Fruit fly (Drosophila melanogaster): ENCODE measurements around the gene CG14362.

CG14362 gene

dm6 chr3R:13840956-13841355 lies 14.3 kb downstream of the CG14362 start:
- no peak for TF ChIP-seq insv (optimal IDR thresholded peaks at IDR 0.05)

- TF ChIP-seq h (optimal IDR thresholded peaks at IDR 0.05) (no peak), Sin3A (optimal IDR thresholded peaks at IDR 0.05) (no peak), psq (optimal IDR thresholded peaks at IDR 0.05) (no peak), ttk (optimal IDR thresholded peaks at IDR 0.05) (no peak), Myc (optimal IDR thresholded peaks at IDR 0.05) (no peak), insv (optimal IDR thresholded peaks at IDR 0.05) (no peak)
Measured at dm6 chr3R:13839883-13840412, 15.3 kb downstream of the CG14362 start, which contains the start of gene CG31495. Gene CG31495, minus strand, starts transcription at chr3R:13839934.

- TF ChIP-seq psq (optimal IDR thresholded peaks at IDR 0.05) = no peak
- TF ChIP-seq insv (optimal IDR thresholded peaks at IDR 0.05) = no peak
- no peak for TF ChIP-seq Sin3A (optimal IDR thresholded peaks at IDR 0.05)
- no peak for TF ChIP-seq ttk (optimal IDR thresholded peaks at IDR 0.05)
- no peak for TF ChIP-seq Myc (optimal IDR thresholded peaks at IDR 0.05)
- no peak for TF ChIP-seq h (optimal IDR thresholded peaks at IDR 0.05)
Measured at dm6 chr3R:13837807-13838206, 17.4 kb downstream of the CG14362 start, which contains the start of gene Nsf2. Gene Nsf2, minus strand, starts transcription at chr3R:13837991.

dm6 chr3R:13834551-13834950 lies 20.7 kb downstream of the CG14362 start:
- no peak for TF ChIP-seq ttk (optimal IDR thresholded peaks at IDR 0.05)
- no peak for TF ChIP-seq insv (optimal IDR thresholded peaks at IDR 0.05)
- no peak for TF ChIP-seq Myc (optimal IDR thresholded peaks at IDR 0.05)
- no peak for TF ChIP-seq psq (optimal IDR thresholded peaks at IDR 0.05)
- TF ChIP-seq Sin3A (optimal IDR thresholded peaks at IDR 0.05) = no peak
- TF ChIP-seq h (optimal IDR thresholded peaks at IDR 0.05) = no peak

- no peak for TF ChIP-seq Myc (optimal IDR thresholded peaks at IDR 0.05)
- no peak for TF ChIP-seq insv (optimal IDR thresholded peaks at IDR 0.05)
- no peak for TF ChIP-seq psq (optimal IDR thresholded peaks at IDR 0.05)
- TF ChIP-seq Sin3A (optimal IDR thresholded peaks at IDR 0.05) = no peak
- TF ChIP-seq ttk (optimal IDR thresholded peaks at IDR 0.05) = no peak
- TF ChIP-seq h (optimal IDR thresholded peaks at IDR 0.05) = no peak
Measured at dm6 chr3R:13833515-13833914, 21.7 kb downstream of the CG14362 start.

- TF ChIP-seq Sin3A (optimal IDR thresholded peaks at IDR 0.05) (no peak), insv (optimal IDR thresholded peaks at IDR 0.05) (no peak), Myc (optimal IDR thresholded peaks at IDR 0.05) (no peak), ttk (optimal IDR thresholded peaks at IDR 0.05) (no peak)
Measured at dm6 chr3R:13832950-13833349, 22.3 kb downstream of the CG14362 start.

dm6 chr3R:13831596-13832119 lies 23.6 kb downstream of the CG14362 start:
- TF ChIP-seq Sin3A (optimal IDR thresholded peaks at IDR 0.05) = no peak
- no peak for TF ChIP-seq insv (optimal IDR thresholded peaks at IDR 0.05)
- TF ChIP-seq psq (optimal IDR thresholded peaks at IDR 0.05) = no peak
- TF ChIP-seq ttk (optimal IDR thresholded peaks at IDR 0.05) = no peak
- no peak for TF ChIP-seq Myc (optimal IDR thresholded peaks at IDR 0.05)
- no peak for TF ChIP-seq h (optimal IDR thresholded peaks at IDR 0.05)

- TF ChIP-seq Sin3A (optimal IDR thresholded peaks at IDR 0.05) = no peak
- TF ChIP-seq psq (optimal IDR thresholded peaks at IDR 0.05) = no peak
- TF ChIP-seq insv (optimal IDR thresholded peaks at IDR 0.05) = no peak
- no peak for TF ChIP-seq h (optimal IDR thresholded peaks at IDR 0.05)
- no peak for TF ChIP-seq Myc (optimal IDR thresholded peaks at IDR 0.05)
- no peak for TF ChIP-seq ttk (optimal IDR thresholded peaks at IDR 0.05)
Measured at dm6 chr3R:13831042-13831441, 24.2 kb downstream of the CG14362 start.

dm6 chr3R:13827953-13828922 lies 27.0 kb downstream of the CG14362 start, which contains the start of gene Mst87F:
Gene Mst87F, minus strand, starts transcription at chr3R:13828008.
- TF ChIP-seq insv (optimal IDR thresholded peaks at IDR 0.05) (no peak), psq (optimal IDR thresholded peaks at IDR 0.05) (no peak), ttk (optimal IDR thresholded peaks at IDR 0.05) (no peak), Sin3A (optimal IDR thresholded peaks at IDR 0.05) (no peak), Myc (optimal IDR thresholded peaks at IDR 0.05) (no peak), h (optimal IDR thresholded peaks at IDR 0.05) (no peak)

- TF ChIP-seq h (optimal IDR thresholded peaks at IDR 0.05) (no peak), Sin3A (optimal IDR thresholded peaks at IDR 0.05) (no peak), Myc (optimal IDR thresholded peaks at IDR 0.05) (no peak), ttk (optimal IDR thresholded peaks at IDR 0.05) (no peak), psq (optimal IDR thresholded peaks at IDR 0.05) (no peak)
Measured at dm6 chr3R:13822602-13823220, 32.5 kb downstream of the CG14362 start.

- no peak for TF ChIP-seq insv (optimal IDR thresholded peaks at IDR 0.05)
- TF ChIP-seq ttk (optimal IDR thresholded peaks at IDR 0.05) = no peak
- TF ChIP-seq Myc (optimal IDR thresholded peaks at IDR 0.05) = no peak
- no peak for TF ChIP-seq Sin3A (optimal IDR thresholded peaks at IDR 0.05)
- TF ChIP-seq psq (optimal IDR thresholded peaks at IDR 0.05) = no peak
- TF ChIP-seq h (optimal IDR thresholded peaks at IDR 0.05) = no peak
Measured at dm6 chr3R:13820483-13820882, 34.8 kb downstream of the CG14362 start.

- TF ChIP-seq Sin3A (optimal IDR thresholded peaks at IDR 0.05) = no peak
- no peak for TF ChIP-seq ttk (optimal IDR thresholded peaks at IDR 0.05)
Measured at dm6 chr3R:13819037-13819436, 36.2 kb downstream of the CG14362 start.

Measured in Kc167 (cell line).